Worm (Caenorhabditis elegans): Measurements from ENCODE around the gene F46H5.11.

F46H5.11 gene

ce11 chrX:7268965-7269364, 2.9 kb downstream of the F46H5.11 start:
- TF ChIP-seq ces-1 (GFP tag; optimal IDR thresholded peaks at IDR 0.05) (no peak), zag-1 (tag; optimal IDR thresholded peaks at IDR 0.05) (no peak), alr-1 (tag; optimal IDR thresholded peaks at IDR 0.05; ENCODE audit: borderline replicate concordance) (no peak), nhr-28 (tag; optimal IDR thresholded peaks at IDR 0.05) (no peak), nhr-90 (tag; optimal IDR thresholded peaks at IDR 0.05; ENCODE audit: poor library complexity) (no peak)

- TF ChIP-seq fkh-8 (tag; optimal IDR thresholded peaks at IDR 0.05) (no peak), C16A3.4 (tag; optimal IDR thresholded peaks at IDR 0.05) (no peak), nhr-11 (tag; optimal IDR thresholded peaks at IDR 0.05) (no peak), C04F5.9 (tag; optimal IDR thresholded peaks at IDR 0.05) (no peak), nhr-77 (tag; optimal IDR thresholded peaks at IDR 0.05) (no peak), aly-2 (tag; optimal IDR thresholded peaks at IDR 0.05) (no peak), snu-23 (GFP tag; optimal IDR thresholded peaks at IDR 0.05) (no peak), elt-3 (tag; optimal IDR thresholded peaks at IDR 0.05) (no peak), elt-2 (tag; optimal IDR thresholded peaks at IDR 0.05) (no peak), zip-4 (GFP tag; optimal IDR thresholded peaks at IDR 0.05) (no peak), efl-3 (GFP tag; optimal IDR thresholded peaks at IDR 0.05) (no peak), lin-14 (GFP tag; optimal IDR thresholded peaks at IDR 0.05) (no peak), ceh-63 (GFP tag; optimal IDR thresholded peaks at IDR 0.05) (no peak), unc-130 (tag; optimal IDR thresholded peaks at IDR 0.05) (no peak)
These were observed 6.5 kb downstream of the F46H5.11 start, which contains the start of gene F46H5.2 for ce11 chrX:7265348-7265747. Gene F46H5.2 (plus strand): TSS chrX:7265648.

ce11 chrX:7264591-7265306, 7.1 kb downstream of the F46H5.11 start:
- TF ChIP-seq ceh-88 (GFP tag; IDR thresholded peaks at IDR 0.05) = no peak
- no peak for TF ChIP-seq zag-1 (tag; optimal IDR thresholded peaks at IDR 0.05)
- TF ChIP-seq mab-9 (GFP tag; IDR thresholded peaks at IDR 0.05) = peak; percentile 55
- TF ChIP-seq ceh-63 (GFP tag; optimal IDR thresholded peaks at IDR 0.05) = no peak
- TF ChIP-seq aly-2 (tag; optimal IDR thresholded peaks at IDR 0.05) = peak; percentile 52
- no peak for TF ChIP-seq unc-62 (GFP tag; optimal IDR thresholded peaks at IDR 0.05)
- no peak for TF ChIP-seq pax-3 (tag; optimal IDR thresholded peaks at IDR 0.05)
- TF ChIP-seq tbx-2 (tag; optimal IDR thresholded peaks at IDR 0.05) = peak; percentile 87
- TF ChIP-seq grh-1 (GFP tag; IDR thresholded peaks at IDR 0.05) = peak; percentile 47
- peak; percentile 53 to 56 for TF ChIP-seq efl-1 (optimal IDR thresholded peaks at IDR 0.05)
- peak in 1 of 2 experiments; percentile 94 for TF ChIP-seq efl-1 (GFP tag; optimal IDR thresholded peaks at IDR 0.05 in 1 of 2)
- TF ChIP-seq fkh-4 (tag; optimal IDR thresholded peaks at IDR 0.05; ENCODE audit: borderline replicate concordance) = peak; percentile 58
- peak; percentile 40 for TF ChIP-seq snpc-4 (tag; optimal IDR thresholded peaks at IDR 0.05)
- TF ChIP-seq nhr-12 (tag; optimal IDR thresholded peaks at IDR 0.05) = no peak
- peak; percentile 68 for TF ChIP-seq irx-1 (tag; optimal IDR thresholded peaks at IDR 0.05)
- TF ChIP-seq vab-15 (tag; optimal IDR thresholded peaks at IDR 0.05) = no peak
- no peak for TF ChIP-seq sup-37 (GFP tag; optimal IDR thresholded peaks at IDR 0.05)
- TF ChIP-seq ceh-90 (tag; optimal IDR thresholded peaks at IDR 0.05) = no peak
- TF ChIP-seq rnt-1 (tag; optimal IDR thresholded peaks at IDR 0.05) = peak; percentile 69
- TF ChIP-seq nhr-237 (tag; optimal IDR thresholded peaks at IDR 0.05) = peak; percentile 66
- TF ChIP-seq dsc-1 (tag; optimal IDR thresholded peaks at IDR 0.05) = peak; percentile 79
- peak; percentile 86 for TF ChIP-seq nhr-47 (tag; optimal IDR thresholded peaks at IDR 0.05)
- TF ChIP-seq sptf-1 (tag; optimal IDR thresholded peaks at IDR 0.05) = no peak
- TF ChIP-seq lin-39 (tag; optimal IDR thresholded peaks at IDR 0.05) = no peak
- TF ChIP-seq unc-86 (tag; optimal IDR thresholded peaks at IDR 0.05) = peak; percentile 74
- TF ChIP-seq xbp-1 (tag; optimal IDR thresholded peaks at IDR 0.05) = peak; percentile 87
- no peak for TF ChIP-seq zip-4 (GFP tag; optimal IDR thresholded peaks at IDR 0.05)
- no peak for TF ChIP-seq ces-1 (GFP tag; optimal IDR thresholded peaks at IDR 0.05)
- TF ChIP-seq lin-35 (GFP tag; optimal IDR thresholded peaks at IDR 0.05) = peak; percentile 69 to 79
- TF ChIP-seq nhr-90 (tag; optimal IDR thresholded peaks at IDR 0.05; ENCODE audit: poor library complexity) = peak; percentile 78
- peak; percentile 93 for TF ChIP-seq nhr-20 (tag; optimal IDR thresholded peaks at IDR 0.05)
- no peak for TF ChIP-seq hlh-4 (tag; optimal IDR thresholded peaks at IDR 0.05)
- peak; percentile 16 for TF ChIP-seq unc-130 (tag; optimal IDR thresholded peaks at IDR 0.05)
- peak; percentile 93 for TF ChIP-seq C16A3.4 (tag; optimal IDR thresholded peaks at IDR 0.05)
- TF ChIP-seq nhr-76 (tag; optimal IDR thresholded peaks at IDR 0.05) = no peak
- TF ChIP-seq dpl-1 (GFP tag; optimal IDR thresholded peaks at IDR 0.05) = peak; percentile 25 to 47 (median 37)
- peak; percentile 60 to 85 for TF ChIP-seq lsy-2 (tag; optimal IDR thresholded peaks at IDR 0.05)
